Fruit fly (Drosophila melanogaster) whole organism, prepupa: ENCODE results near the gene rpr.
A peak's percentile ranks its signal among the peaks of the same experiment; 100 is the strongest.

Experiments
- CG10631 ChIP-seq: fragments of 200-800 bp; sonication (Bioruptor generic); optimal IDR thresholded peaks from 2 replicates; lab custom pipeline; 2016; ENCODE audit warnings: missing biosample characterization, missing genetic modification characterization
- CG10669 ChIP-seq: fragments of 200-800 bp; sonication (Bioruptor generic); optimal IDR thresholded peaks from 3 replicates; lab custom pipeline; 2018; ENCODE audit warnings: missing biosample characterization, mild to moderate bottlenecking, missing genetic modification characterization, moderate library complexity
- CG11294 ChIP-seq: fragments of 200-800 bp; sonication (Bioruptor generic); IDR thresholded peaks from 2 replicates; pipeline ENCODE4 v1.3.6; 2022; ENCODE audit warnings: missing biosample characterization, missing genetic modification characterization
- CG11762 ChIP-seq: fragments of 200-800 bp; sonication (Bioruptor generic); optimal IDR thresholded peaks from 3 replicates; lab custom pipeline; 2016; ENCODE audit warnings: missing biosample characterization, missing genetic modification characterization; ENCODE audit not compliant: insufficient read depth
- CG11902 ChIP-seq: fragments of 200-800 bp; sonication (Bioruptor generic); optimal IDR thresholded peaks from 3 replicates; lab custom pipeline; 2016; ENCODE audit warnings: missing biosample characterization, missing genetic modification characterization
- CG15336 ChIP-seq: fragments of 200-800 bp; sonication (Bioruptor generic); IDR thresholded peaks from 2 replicates; pipeline ENCODE4 v1.3.6; 2022; ENCODE audit warnings: missing biosample characterization, missing genetic modification characterization
- CG16779 ChIP-seq: fragments of 200-800 bp; sonication (Bioruptor generic); optimal IDR thresholded peaks from 3 replicates; lab custom pipeline; 2017; ENCODE audit warnings: missing biosample characterization, mild to moderate bottlenecking, missing genetic modification characterization
- CG3032 ChIP-seq: fragments of 200-800 bp; optimal IDR thresholded peaks from 2 replicates; lab custom pipeline; 2019; ENCODE audit warnings: missing biosample characterization, mild to moderate bottlenecking, missing genetic modification characterization, moderate library complexity
- CG31627 ChIP-seq: fragments of 200-800 bp; sonication (Bioruptor generic); optimal IDR thresholded peaks from 3 replicates; lab custom pipeline; 2016; ENCODE audit warnings: missing biosample characterization, missing genetic modification characterization
- CG32006 ChIP-seq: fragments of 200-800 bp; sonication (Bioruptor generic); optimal IDR thresholded peaks from 3 replicates; lab custom pipeline; 2017; ENCODE audit warnings: missing biosample characterization, mild to moderate bottlenecking, missing genetic modification characterization
- CG34406 ChIP-seq: fragments of 200-800 bp; sonication (Bioruptor generic); optimal IDR thresholded peaks from 3 replicates; lab custom pipeline; 2016; ENCODE audit warnings: missing biosample characterization, missing genetic modification characterization
- CG3919 ChIP-seq: fragments of 200-800 bp; sonication (Bioruptor generic); optimal IDR thresholded peaks from 3 replicates; lab custom pipeline; 2016; ENCODE audit warnings: missing biosample characterization, missing genetic modification characterization
- CG4318 ChIP-seq: fragments of 200-800 bp; sonication (Bioruptor generic); optimal IDR thresholded peaks from 3 replicates; lab custom pipeline; 2017; ENCODE audit warnings: missing biosample characterization, mild to moderate bottlenecking, missing genetic modification characterization
- CG6163 ChIP-seq: fragments of 200-800 bp; sonication (Bioruptor generic); IDR thresholded peaks from 3 replicates; pipeline ENCODE4 v1.3.6; 2022; ENCODE audit warnings: missing biosample characterization, missing genetic modification characterization
- CG6276 ChIP-seq: fragments of 200-800 bp; sonication (Bioruptor generic); optimal IDR thresholded peaks from 2 replicates; lab custom pipeline; 2017; ENCODE audit warnings: missing biosample characterization, mild to moderate bottlenecking, missing genetic modification characterization
- CG6792 ChIP-seq: fragments of 200-800 bp; sonication (Bioruptor generic); optimal IDR thresholded peaks from 3 replicates; lab custom pipeline; 2016; ENCODE audit warnings: missing biosample characterization, missing genetic modification characterization
- CG6854 ChIP-seq: fragments of 200-800 bp; sonication (Bioruptor generic); optimal IDR thresholded peaks from 2 replicates; lab custom pipeline; 2017; ENCODE audit warnings: missing biosample characterization, mild to moderate bottlenecking, missing genetic modification characterization
- CG8119 ChIP-seq: fragments of 200-800 bp; sonication (Bioruptor generic); IDR thresholded peaks from 3 replicates; pipeline ENCODE4 v1.3.6; 2022; ENCODE audit warnings: missing biosample characterization, missing genetic modification characterization
- CG8319 ChIP-seq: fragments of 200-800 bp; sonication (Bioruptor generic); optimal IDR thresholded peaks from 3 replicates; lab custom pipeline; 2016; ENCODE audit warnings: missing biosample characterization, missing genetic modification characterization
- CG9139 ChIP-seq: fragments of 200-800 bp; sonication (Bioruptor generic); optimal IDR thresholded peaks from 3 replicates; lab custom pipeline; 2017; ENCODE audit warnings: missing biosample characterization, mild to moderate bottlenecking, missing genetic modification characterization
- Eip75B ChIP-seq: fragments of 200-800 bp; sonication (Bioruptor generic); optimal IDR thresholded peaks from 3 replicates; lab custom pipeline; 2016; ENCODE audit warnings: missing biosample characterization, missing genetic modification characterization
- Eip78C ChIP-seq: fragments of 200-800 bp; sonication (Bioruptor generic); peaks from one replicate; lab custom pipeline; 2016; ENCODE audit warnings: missing biosample characterization, missing genetic modification characterization
- Gug ChIP-seq: fragments of 200-800 bp; sonication (Bioruptor generic); IDR thresholded peaks from 2 replicates; pipeline ENCODE4 v1.3.6; 2022; ENCODE audit warnings: missing biosample characterization, missing genetic modification characterization
- Hr39 ChIP-seq: fragments of 200-800 bp; sonication (Bioruptor generic); optimal IDR thresholded peaks from 2 replicates; lab custom pipeline; 2016; ENCODE audit warnings: missing biosample characterization, missing genetic modification characterization
- Hr4 ChIP-seq: fragments of 200-800 bp; sonication (Bioruptor generic); optimal IDR thresholded peaks from 3 replicates; lab custom pipeline; 2016; ENCODE audit warnings: missing biosample characterization, missing genetic modification characterization
- Met ChIP-seq: fragments of 200-800 bp; sonication (Bioruptor generic); optimal IDR thresholded peaks from 3 replicates; lab custom pipeline; 2016; ENCODE audit warnings: missing biosample characterization, missing genetic modification characterization
- OdsH ChIP-seq: fragments of 200-800 bp; sonication (Bioruptor generic); optimal IDR thresholded peaks from 3 replicates; lab custom pipeline; 2016; ENCODE audit warnings: missing biosample characterization, missing genetic modification characterization
- Sox102F ChIP-seq: fragments of 200-800 bp; sonication (Bioruptor generic); optimal IDR thresholded peaks from 2 replicates; lab custom pipeline; 2016; ENCODE audit warnings: missing biosample characterization, mild to moderate bottlenecking, missing genetic modification characterization
- Sox14 ChIP-seq: fragments of 200-800 bp; sonication (Bioruptor generic); optimal IDR thresholded peaks from 3 replicates; lab custom pipeline; 2016; ENCODE audit warnings: missing biosample characterization, missing genetic modification characterization
- Sox15 ChIP-seq: fragments of 200-800 bp; sonication (Bioruptor generic); optimal IDR thresholded peaks from 3 replicates; lab custom pipeline; 2016; ENCODE audit warnings: missing biosample characterization, missing genetic modification characterization
- achi ChIP-seq: fragments of 200-800 bp; sonication (Bioruptor generic); optimal IDR thresholded peaks from 3 replicates; lab custom pipeline; 2016; ENCODE audit warnings: missing biosample characterization, missing genetic modification characterization
- acj6 ChIP-seq: fragments of 200-800 bp; sonication (Bioruptor generic); optimal IDR thresholded peaks from 3 replicates; lab custom pipeline; 2016; ENCODE audit warnings: missing biosample characterization, missing genetic modification characterization
- cyc ChIP-seq: fragments of 200-800 bp; sonication (Bioruptor generic); optimal IDR thresholded peaks from 3 replicates; lab custom pipeline; 2016; ENCODE audit warnings: missing biosample characterization, missing genetic modification characterization
- eg ChIP-seq: fragments of 200-800 bp; sonication (Bioruptor generic); IDR thresholded peaks from 3 replicates; pipeline ENCODE4 v1.3.6; 2022; ENCODE audit warnings: missing biosample characterization, missing genetic modification characterization
- esn ChIP-seq: fragments of 200-800 bp; sonication (Bioruptor generic); optimal IDR thresholded peaks from 2 replicates; lab custom pipeline; 2016; ENCODE audit warnings: missing biosample characterization, mild to moderate bottlenecking, missing genetic modification characterization, moderate library complexity
- fd59A ChIP-seq: fragments of 200-800 bp; sonication (Bioruptor generic); optimal IDR thresholded peaks from 2 replicates; lab custom pipeline; 2017; ENCODE audit warnings: missing biosample characterization, mild to moderate bottlenecking, missing genetic modification characterization, missing genetic modification reagents
- fd85E ChIP-seq: fragments of 200-800 bp; sonication (Bioruptor generic); optimal IDR thresholded peaks from 3 replicates; lab custom pipeline; 2016; ENCODE audit warnings: missing biosample characterization, missing genetic modification characterization
- lz ChIP-seq: fragments of 200-800 bp; sonication (Bioruptor generic); optimal IDR thresholded peaks from 3 replicates; lab custom pipeline; 2016; ENCODE audit warnings: missing biosample characterization, missing genetic modification characterization
- net ChIP-seq: fragments of 200-800 bp; sonication (Bioruptor generic); optimal IDR thresholded peaks from 3 replicates; lab custom pipeline; 2016; ENCODE audit warnings: missing biosample characterization, missing genetic modification characterization
- pdm3 ChIP-seq: fragments of 200-800 bp; sonication (Bioruptor generic); optimal IDR thresholded peaks from 3 replicates; lab custom pipeline; 2016; ENCODE audit warnings: missing biosample characterization, missing genetic modification characterization
- salr ChIP-seq, 2 experiments: fragments of 200-800 bp; sonication (Bioruptor generic); optimal IDR thresholded peaks; 3 replicates each; lab custom pipeline; 2016 to 2018; ENCODE audit warnings: missing biosample characterization in 2 of 2, missing genetic modification characterization in 2 of 2, mild to moderate bottlenecking in 1 of 2
- spab ChIP-seq: fragments of 200-800 bp; sonication (Bioruptor generic); optimal IDR thresholded peaks from 2 replicates; lab custom pipeline; 2017; ENCODE audit warnings: missing biosample characterization, mild to moderate bottlenecking, missing genetic modification characterization, missing genetic modification reagents
- vri ChIP-seq: fragments of 200-800 bp; sonication (Bioruptor generic); optimal IDR thresholded peaks from 3 replicates; lab custom pipeline; 2016; ENCODE audit warnings: missing biosample characterization, mild to moderate bottlenecking, missing genetic modification characterization

Gene rpr

DNA sequence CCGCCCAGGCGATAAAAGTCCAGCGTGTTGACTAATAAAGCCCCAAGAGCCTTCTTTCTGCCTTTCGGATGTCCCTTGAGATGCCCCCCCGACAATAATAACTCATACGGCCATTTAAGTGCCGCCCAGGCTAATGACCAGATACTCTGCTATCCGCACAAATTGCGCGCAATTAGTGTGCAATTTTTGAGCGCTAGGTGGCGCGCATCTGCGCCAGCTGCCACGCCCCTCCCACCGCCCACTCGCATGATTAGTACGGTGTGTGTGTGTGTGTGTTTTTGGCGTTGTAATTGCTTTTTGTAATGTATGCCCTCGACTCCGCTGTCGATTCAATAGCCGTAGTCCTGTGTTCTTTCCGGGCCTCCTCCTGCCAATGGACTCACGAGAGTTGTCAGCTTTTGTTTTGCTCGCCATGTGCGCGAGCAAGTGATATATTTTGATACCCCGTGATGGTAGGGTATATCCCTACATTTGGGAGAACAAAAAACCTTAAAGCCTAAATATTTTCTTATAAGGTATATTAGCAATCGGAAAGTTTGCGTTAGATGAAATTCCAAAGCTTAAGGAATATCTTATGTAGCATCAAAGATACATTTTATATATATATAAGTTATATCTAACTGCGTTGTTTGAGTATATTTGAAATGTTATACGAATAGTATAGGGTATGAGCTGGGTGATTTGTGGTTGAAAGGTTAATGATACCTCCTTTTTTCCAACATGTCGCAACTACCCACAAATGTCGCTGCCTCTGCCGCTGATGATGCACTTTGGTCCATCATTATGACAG lies 7.5 kb upstream of the rpr start (continued):
- TF ChIP-seq Met (GFP tag; lab: Kevin White, UChicago) (peak; percentile 54), CG11294 (GFP tag; lab: Robert Waterston, UW) (no peak), vri (GFP tag; lab: Kevin White, UChicago) (peak; percentile 24), Sox14 (GFP tag; lab: Kevin White, UChicago) (peak; percentile 53), cyc (peak; percentile 34), Eip75B (GFP tag; lab: Kevin White, UChicago) (no peak), CG10631 (GFP tag; lab: Kevin White, UChicago) (peak; percentile 32), esn (peak; percentile 58), CG34406 (peak; percentile 21), net (GFP tag; lab: Kevin White, UChicago) (peak; percentile 24)
- TF ChIP-seq, all 60 proteins: peak for 37

- TF ChIP-seq CG31627 (GFP tag; lab: Kevin White, UChicago) = peak; percentile 1
- TF ChIP-seq Met (GFP tag; lab: Kevin White, UChicago) = peak; percentile 17
- TF ChIP-seq fd85E (GFP tag; lab: Kevin White, UChicago) = no peak
- no peak for TF ChIP-seq CG8319 (GFP tag; lab: Kevin White, UChicago)
- peak; percentile 35 for TF ChIP-seq Eip78C (GFP tag; lab: Kevin White, UChicago)
- TF ChIP-seq lz (GFP tag; lab: Kevin White, UChicago) = peak; percentile 8
- TF ChIP-seq CG10631 (GFP tag; lab: Kevin White, UChicago) = peak; percentile 12
- peak; percentile 6 for TF ChIP-seq CG10669
- TF ChIP-seq Gug (GFP tag; lab: Robert Waterston, UW) = no peak
Observed at dm6 chr3L:18404347-18404746, 6.1 kb upstream of the rpr start.

DNA sequence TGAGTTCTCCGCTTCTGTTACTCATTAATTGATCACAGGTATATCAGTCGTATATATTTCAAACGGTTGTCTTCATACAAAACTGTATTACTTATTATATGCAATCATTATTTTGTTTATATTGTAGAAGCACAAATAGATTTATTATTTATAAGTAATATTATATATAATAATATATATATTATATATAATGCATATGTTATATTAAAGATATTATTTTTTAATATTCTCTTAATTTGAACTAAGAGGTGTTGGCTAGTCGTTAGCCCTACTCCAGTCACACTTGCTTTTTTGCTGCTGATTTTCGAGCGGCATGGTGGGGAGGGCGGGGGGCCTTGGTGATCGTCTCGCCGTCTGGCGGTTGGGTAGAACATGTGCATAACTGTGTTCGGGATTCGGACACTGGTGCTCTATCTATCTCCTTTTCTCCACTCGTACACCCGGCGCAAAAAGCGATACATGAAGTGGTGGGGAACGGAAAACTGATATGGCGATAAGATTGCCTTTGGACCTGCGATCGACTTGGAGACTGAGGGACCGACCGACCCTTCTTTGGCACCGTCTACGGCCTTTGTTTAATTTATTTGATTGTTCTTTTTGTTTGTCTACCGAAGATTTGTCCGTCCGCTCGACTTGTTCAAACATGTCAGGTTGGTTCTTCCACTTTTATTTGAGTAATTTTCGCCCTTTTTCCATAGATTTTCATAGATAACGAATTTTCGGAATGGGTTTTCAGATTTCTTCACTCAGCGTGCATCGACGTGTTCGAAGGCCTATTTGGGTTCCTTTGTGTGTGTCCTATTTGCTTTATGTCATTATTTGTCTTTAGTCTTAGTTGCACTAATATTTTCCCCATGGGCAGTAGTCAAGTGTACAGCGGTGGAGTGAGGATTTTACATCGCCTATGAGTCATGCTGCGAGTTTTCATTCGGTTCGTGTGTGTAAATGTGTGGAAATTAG lies 4.7 kb upstream of the rpr start:
- TF ChIP-seq fd85E (GFP tag; lab: Kevin White, UChicago) (no peak), Sox14 (GFP tag; lab: Kevin White, UChicago) (peak; percentile 58), CG3032 (tag; lab: Kevin White, UChicago) (peak; percentile 91), esn (peak; percentile 34), achi (GFP tag; lab: Kevin White, UChicago) (peak; percentile 49), cyc (peak; percentile 8), CG16779 (tag; lab: Kevin White, UChicago) (no peak), CG6276 (GFP tag; lab: Kevin White, UChicago) (peak; percentile 26), CG6163 (0 out of 3 replicates have a peak, but pooled peaks have one; percentile 5), Hr39 (GFP tag; lab: Kevin White, UChicago) (peak; percentile 9), CG11762 (no peak), salr (GFP tag; optimal IDR thresholded peaks at IDR 0.05; lab: Kevin White, UChicago) (peak in 1 of 2 experiments; percentile 58), vri (GFP tag; lab: Kevin White, UChicago) (no peak), Sox15 (GFP tag; lab: Kevin White, UChicago) (no peak), CG9139 (GFP tag; lab: Kevin White, UChicago) (peak; percentile 33), acj6 (GFP tag; lab: Kevin White, UChicago) (peak; percentile 31), CG15336 (GFP tag; lab: Robert Waterston, UW) (no peak), CG34406 (peak; percentile 54), OdsH (GFP tag; lab: Kevin White, UChicago) (peak; percentile 28), Hr4 (GFP tag; lab: Kevin White, UChicago) (no peak), CG4318 (GFP tag; lab: Kevin White, UChicago) (peak; percentile 29), pdm3 (peak; percentile 35), Sox102F (GFP tag; lab: Kevin White, UChicago) (no peak), Eip75B (GFP tag; lab: Kevin White, UChicago) (peak; percentile 60), CG8119 (no peak), Met (GFP tag; lab: Kevin White, UChicago) (peak; percentile 45), Gug (GFP tag; lab: Robert Waterston, UW) (no peak), spab (GFP tag; lab: Kevin White, UChicago) (peak; percentile 45), CG6792 (GFP tag; lab: Kevin White, UChicago) (peak; percentile 46), eg (no peak), CG11902 (peak; percentile 8), CG6854 (no peak), fd59A (peak; percentile 51), CG32006 (GFP tag; lab: Kevin White, UChicago) (peak; percentile 70), CG3919 (GFP tag; lab: Kevin White, UChicago) (peak; percentile 10)
